Worm (Caenorhabditis elegans): ENCODE results near the gene nlp-35.

ce11 chrIV:9513360-9513777 is 5.4 kb downstream of the nlp-35 start:
- TF ChIP-seq F57A8.1 (GFP tag; optimal IDR thresholded peaks at IDR 0.05): no peak
- TF ChIP-seq lin-35 (GFP tag; optimal IDR thresholded peaks at IDR 0.05): peak in 1 of 3 experiments; percentile 8
- TF ChIP-seq lin-54 (GFP tag; optimal IDR thresholded peaks at IDR 0.05): peak; percentile 3
- no peak for TF ChIP-seq unc-62 (GFP tag; optimal IDR thresholded peaks at IDR 0.05)
- peak; percentile 72 for TF ChIP-seq snpc-4 (GFP tag; optimal IDR thresholded peaks at IDR 0.05)
- peak; percentile 69 to 87 (median 85) for TF ChIP-seq snpc-4 (tag; optimal IDR thresholded peaks at IDR 0.05)
- TF ChIP-seq lir-1 (GFP tag; conservative IDR thresholded peaks at IDR 0.05): no peak

All from whole organism, young adult.